Fruit fly (Drosophila melanogaster): ENCODE data around the gene sov.
A peak's percentile ranks its signal among the peaks of the same experiment; 100 is the strongest.

DNA sequence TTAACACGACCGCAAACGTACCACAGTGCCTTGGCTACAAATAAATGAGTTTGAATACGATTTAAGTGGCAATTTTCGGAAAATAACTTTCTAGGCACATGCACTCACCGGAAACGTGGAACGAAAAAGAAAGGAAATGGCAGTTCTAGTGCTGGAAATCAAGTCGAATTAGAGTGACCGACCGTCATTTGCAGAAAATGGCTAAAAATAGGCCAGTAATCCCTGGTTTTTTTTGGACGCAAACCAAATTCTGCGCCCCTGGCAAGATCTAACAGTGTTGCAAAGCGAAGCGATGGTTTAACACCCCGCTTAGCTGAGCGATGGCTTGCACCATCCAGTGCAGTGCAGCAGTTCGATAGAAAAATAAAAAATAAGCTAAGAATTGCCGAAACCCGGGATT is 12.0 kb upstream of the sov start, which contains the start of gene RpL17:
- peak; percentile 71 for TF ChIP-seq fd96Ca (GFP tag; IDR thresholded peaks at IDR 0.05)
- peak; percentile 40 for TF ChIP-seq CG14655 (GFP tag; optimal IDR thresholded peaks at IDR 0.05)
- TF ChIP-seq EcR (GFP tag; optimal IDR thresholded peaks at IDR 0.05), result no peak
- TF ChIP-seq Pif1A (GFP tag; optimal IDR thresholded peaks at IDR 0.05), result peak; percentile 68
- peak; percentile 64; the same call in 1 of the 2 replicates for TF ChIP-seq CG12605 (GFP tag; IDR thresholded peaks at IDR 0.05)
- TF ChIP-seq CG13204 (GFP tag; optimal IDR thresholded peaks at IDR 0.05), result peak; percentile 70
- TF ChIP-seq CG15710 (tag; optimal IDR thresholded peaks at IDR 0.05), result peak; percentile 42
- peak; percentile 38 for TF ChIP-seq CG8159 (tag; optimal IDR thresholded peaks at IDR 0.05)
- peak; percentile 72 for TF ChIP-seq Pif1B (GFP tag; optimal IDR thresholded peaks at IDR 0.05)
- peak; percentile 40 for TF ChIP-seq gl (tag; optimal IDR thresholded peaks at IDR 0.05)
- TF ChIP-seq rn (GFP tag; IDR thresholded peaks at IDR 0.05), result no peak
- peak; percentile 69; the same call in 1 of the 2 replicates for TF ChIP-seq Ets98B (GFP tag; IDR thresholded peaks at IDR 0.05)
- peak; percentile 91 for TF ChIP-seq CG4496 (GFP tag; IDR thresholded peaks at IDR 0.05)

All from whole organism, pupa.